Worm (Caenorhabditis elegans) whole organism, mixed stage, embryonic: ENCODE measurements around the gene C24A3.2.

Source experiments
- M03D4.4 ChIP-seq: sonication (generic microtip); optimal IDR thresholded peaks from 2 replicates; lab custom pipeline; 2017; ENCODE audit warnings: mild to moderate bottlenecking, missing genetic modification characterization, missing compliant biosample characterization
- bed-3 ChIP-seq: fragments of 200-800 bp; sonication (Bioruptor generic); optimal IDR thresholded peaks from 3 replicates; lab custom pipeline; 2018; ENCODE audit warnings: mild to moderate bottlenecking, missing genetic modification characterization, moderate library complexity, missing compliant biosample characterization
- blmp-1 ChIP-seq: fragments of 150-350 bp; optimal IDR thresholded peaks from 2 replicates; lab custom pipeline; 2014; ENCODE audit warnings: missing biosample characterization, missing genetic modification characterization
- ceh-39 ChIP-seq: fragments of 150-350 bp; optimal IDR thresholded peaks from 2 replicates; lab custom pipeline; 2014; ENCODE audit warnings: missing biosample characterization, missing genetic modification characterization
- ceh-43 ChIP-seq: fragments of 200-800 bp; sonication (Bioruptor generic); optimal IDR thresholded peaks from 2 replicates; lab custom pipeline; 2018; ENCODE audit warnings: mild to moderate bottlenecking, missing genetic modification characterization, moderate library complexity, missing compliant biosample characterization
- ceh-83 ChIP-seq: fragments of 200-800 bp; sonication (Bioruptor generic); optimal IDR thresholded peaks from 2 replicates; lab custom pipeline; 2018; ENCODE audit warnings: mild to moderate bottlenecking, missing genetic modification characterization, missing compliant biosample characterization
- ces-1 ChIP-seq: fragments of 150-350 bp; optimal IDR thresholded peaks from 2 replicates; lab custom pipeline; 2014; ENCODE audit warnings: missing biosample characterization, missing genetic modification reagents, missing genetic modification characterization
- cnd-1 ChIP-seq: fragments of 200-800 bp; sonication (Bioruptor generic); optimal IDR thresholded peaks from 2 replicates; lab custom pipeline; 2018; ENCODE audit warnings: mild to moderate bottlenecking, missing genetic modification characterization, missing compliant biosample characterization
- elt-1 ChIP-seq: sonication (generic microtip); optimal IDR thresholded peaks from 2 replicates; lab custom pipeline; 2017; ENCODE audit warnings: missing genetic modification characterization, mild to moderate bottlenecking, missing compliant biosample characterization, antibody characterized with exemption, moderate library complexity, borderline replicate concordance; ENCODE audit not compliant: insufficient read depth
- elt-3 ChIP-seq: fragments of 150-350 bp; optimal IDR thresholded peaks from 2 replicates; lab custom pipeline; 2014; ENCODE audit warnings: missing biosample characterization, missing genetic modification characterization
- flh-1 ChIP-seq: fragments of 200-800 bp; sonication (Bioruptor generic); optimal IDR thresholded peaks from 2 replicates; lab custom pipeline; 2018; ENCODE audit warnings: mild to moderate bottlenecking, missing genetic modification characterization, moderate library complexity, missing compliant biosample characterization
- ham-2 ChIP-seq: fragments of 200-800 bp; sonication (Bioruptor generic); optimal IDR thresholded peaks from 2 replicates; lab custom pipeline; 2018; ENCODE audit warnings: mild to moderate bottlenecking, missing genetic modification characterization, missing compliant biosample characterization
- hlh-1 ChIP-seq: fragments of 150-350 bp; optimal IDR thresholded peaks from 2 replicates; lab custom pipeline; 2014; ENCODE audit warnings: missing biosample characterization, missing genetic modification reagents, missing genetic modification characterization
- lin-13 ChIP-seq: fragments of 150-350 bp; optimal IDR thresholded peaks from 2 replicates; lab custom pipeline; 2014; ENCODE audit warnings: missing biosample characterization, missing genetic modification characterization
- lin-32 ChIP-seq: fragments of 200-800 bp; sonication (Bioruptor generic); optimal IDR thresholded peaks from 2 replicates; lab custom pipeline; 2018; ENCODE audit warnings: mild to moderate bottlenecking, missing genetic modification characterization, missing compliant biosample characterization
- lsy-2 ChIP-seq: fragments of 150-350 bp; optimal IDR thresholded peaks from 2 replicates; lab custom pipeline; 2014; ENCODE audit warnings: missing biosample characterization, missing genetic modification characterization
- mab-5 ChIP-seq: fragments of 150-350 bp; optimal IDR thresholded peaks from 2 replicates; lab custom pipeline; 2014; ENCODE audit warnings: missing biosample characterization, missing genetic modification characterization
- mls-2 ChIP-seq: sonication (generic microtip); optimal IDR thresholded peaks from 2 replicates; lab custom pipeline; 2016; ENCODE audit warnings: mild to moderate bottlenecking, missing genetic modification characterization, moderate library complexity, missing compliant biosample characterization
- nhr-12 ChIP-seq: fragments of 150-350 bp; optimal IDR thresholded peaks from 2 replicates; lab custom pipeline; 2014; ENCODE audit warnings: missing biosample characterization, missing genetic modification characterization
- nhr-2 ChIP-seq: fragments of 150-350 bp; optimal IDR thresholded peaks from 2 replicates; lab custom pipeline; 2014; ENCODE audit warnings: missing biosample characterization, missing genetic modification characterization
- nhr-237 ChIP-seq: fragments of 150-350 bp; optimal IDR thresholded peaks from 2 replicates; lab custom pipeline; 2014; ENCODE audit warnings: missing biosample characterization, missing genetic modification characterization
- nhr-28 ChIP-seq: fragments of 150-350 bp; optimal IDR thresholded peaks from 2 replicates; lab custom pipeline; 2014; ENCODE audit warnings: missing biosample characterization, missing genetic modification characterization
- pha-4 ChIP-seq: fragments of 150-350 bp; optimal IDR thresholded peaks from 2 replicates; lab custom pipeline; 2018; ENCODE audit warnings: missing biosample characterization, missing genetic modification reagents, missing genetic modification characterization
- sem-2 ChIP-seq: fragments of 200-800 bp; sonication (Bioruptor generic); optimal IDR thresholded peaks from 2 replicates; lab custom pipeline; 2018; ENCODE audit warnings: mild to moderate bottlenecking, missing genetic modification characterization, missing compliant biosample characterization
- snpc-4 ChIP-seq: fragments of 150-350 bp; optimal IDR thresholded peaks from 2 replicates; lab custom pipeline; 2014; ENCODE audit warnings: missing biosample characterization, missing genetic modification characterization
- sptf-1 ChIP-seq: sonication (generic microtip); optimal IDR thresholded peaks from 2 replicates; lab custom pipeline; 2017; ENCODE audit warnings: mild to moderate bottlenecking, missing genetic modification characterization, moderate library complexity, missing compliant biosample characterization
- tbx-8 ChIP-seq: fragments of 200-800 bp; sonication (Bioruptor generic); optimal IDR thresholded peaks from 2 replicates; lab custom pipeline; 2018; ENCODE audit warnings: mild to moderate bottlenecking, missing genetic modification characterization, moderate library complexity, missing compliant biosample characterization
- unc-120 ChIP-seq: sonication (generic microtip); optimal IDR thresholded peaks from 2 replicates; lab custom pipeline; 2017; ENCODE audit warnings: missing genetic modification characterization, missing compliant biosample characterization; ENCODE audit not compliant: poor library complexity, severe bottlenecking
- unc-39 ChIP-seq: fragments of 150-350 bp; optimal IDR thresholded peaks from 2 replicates; lab custom pipeline; 2014; ENCODE audit warnings: missing biosample characterization, missing genetic modification characterization
- unc-62 ChIP-seq: fragments of 150-350 bp; optimal IDR thresholded peaks from 2 replicates; lab custom pipeline; 2014; ENCODE audit warnings: missing biosample characterization, missing genetic modification reagents, missing genetic modification characterization
- zip-8 ChIP-seq: fragments of 150-350 bp; optimal IDR thresholded peaks from 2 replicates; lab custom pipeline; 2014; ENCODE audit warnings: missing biosample characterization, missing genetic modification characterization
- ztf-11 ChIP-seq: fragments of 150-350 bp; optimal IDR thresholded peaks from 2 replicates; lab custom pipeline; 2014; ENCODE audit warnings: missing biosample characterization, missing genetic modification characterization

C24A3.2 gene

DNA sequence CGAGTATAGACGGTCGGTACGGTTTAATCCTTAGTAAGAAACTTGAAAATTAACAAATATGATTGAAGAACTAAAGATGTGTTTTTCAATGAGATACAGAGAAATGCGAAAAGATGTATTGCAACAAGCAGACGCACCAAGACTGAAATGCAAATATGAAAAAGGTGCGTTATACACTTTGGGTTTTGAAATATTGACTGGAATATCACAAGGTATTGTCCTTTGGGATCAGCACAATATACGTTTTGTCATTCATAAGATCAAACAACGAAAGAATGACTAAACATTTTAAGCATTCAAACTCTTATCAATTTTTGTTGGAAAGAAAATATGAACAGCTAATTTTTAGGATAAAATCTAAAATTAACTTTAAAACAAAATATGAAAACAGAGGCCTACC lies 25.5 kb downstream of the C24A3.2 start, which contains the start of gene T25B6.6:
Gene T25B6.6 (minus strand): TSS at position 101 of the 400 bp plus-strand sequence.
- TF ChIP-seq lin-13 (tag; lab: Kevin White, UChicago) (no peak), bed-3 (no peak), ces-1 (GFP tag; lab: Kevin White, UChicago) (no peak), elt-1 (tag; lab: Kevin White, UChicago) (no peak), unc-120 (tag; lab: Kevin White, UChicago) (no peak), sem-2 (GFP tag; lab: Kevin White, UChicago) (no peak), snpc-4 (tag; lab: Kevin White, UChicago) (no peak), lsy-2 (tag; lab: Kevin White, UChicago) (no peak)
- TF ChIP-seq, all 35 proteins: peak for 0

DNA sequence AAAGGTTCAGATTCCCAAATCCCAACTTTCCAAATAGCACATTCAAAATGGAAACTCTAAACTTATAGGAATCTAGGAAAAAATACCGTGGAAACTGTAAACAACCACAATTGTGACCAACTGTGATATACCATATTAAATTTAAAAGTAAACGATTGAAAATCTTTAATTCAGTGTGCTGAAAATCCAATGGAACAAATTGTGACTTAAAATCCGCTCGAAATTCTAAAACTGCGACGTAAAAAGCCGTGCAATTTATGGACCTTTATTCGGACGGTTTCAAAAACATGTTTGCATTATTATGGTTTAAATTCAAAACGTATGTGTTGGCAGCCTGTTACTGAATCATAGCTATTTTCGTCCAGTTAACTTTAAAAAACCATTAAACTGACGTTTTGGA lies 26.5 kb downstream of the C24A3.2 start:
- TF ChIP-seq hlh-1 (no peak), ceh-39 (no peak), blmp-1 (tag; lab: Kevin White, UChicago) (no peak), ces-1 (GFP tag; lab: Kevin White, UChicago) (no peak), M03D4.4 (tag; lab: Kevin White, UChicago) (no peak), bed-3 (no peak), unc-62 (GFP tag; lab: Kevin White, UChicago) (no peak), sptf-1 (tag; lab: Kevin White, UChicago) (no peak), ztf-11 (tag; lab: Kevin White, UChicago) (no peak), flh-1 (no peak), unc-120 (tag; lab: Kevin White, UChicago) (no peak), lin-32 (no peak), mab-5 (tag; lab: Kevin White, UChicago) (no peak), tbx-8 (no peak), ceh-83 (GFP tag; lab: Kevin White, UChicago) (no peak)

DNA sequence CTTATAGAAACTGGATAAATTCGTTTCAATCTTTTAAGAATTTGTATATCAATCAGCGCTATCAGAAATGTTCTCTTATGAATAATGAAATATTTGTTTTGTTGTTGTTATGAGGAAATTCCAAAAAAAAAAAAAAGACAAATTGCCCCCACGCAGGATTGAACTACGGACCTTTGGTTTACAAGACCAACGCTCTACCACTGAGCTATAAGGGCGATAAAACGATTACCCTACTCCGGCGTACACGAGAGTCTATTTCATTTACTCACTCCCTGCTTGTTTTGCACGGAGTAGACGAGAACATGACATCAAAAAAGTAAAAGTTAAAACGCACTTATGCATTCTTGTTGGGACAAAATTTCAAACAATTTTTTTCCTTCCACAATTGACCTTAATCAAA lies 27.0 kb downstream of the C24A3.2 start:
- TF ChIP-seq ceh-83 (GFP tag; lab: Kevin White, UChicago) = peak; percentile 8
- no peak for TF ChIP-seq sem-2 (GFP tag; lab: Kevin White, UChicago)
- no peak for TF ChIP-seq tbx-8
- no peak for TF ChIP-seq unc-62 (GFP tag; lab: Kevin White, UChicago)
- TF ChIP-seq ceh-43 (GFP tag; lab: Kevin White, UChicago) = no peak

ce11 chrX:9025484-9025883 lies 28.2 kb downstream of the C24A3.2 start:
- no peak for TF ChIP-seq ces-1 (GFP tag; lab: Kevin White, UChicago)
- no peak for TF ChIP-seq flh-1
- TF ChIP-seq sptf-1 (tag; lab: Kevin White, UChicago) = no peak
- TF ChIP-seq nhr-12 (tag; lab: Kevin White, UChicago) = no peak
- no peak for TF ChIP-seq nhr-28 (tag; lab: Kevin White, UChicago)
- no peak for TF ChIP-seq cnd-1 (tag; lab: Kevin White, UChicago)
- TF ChIP-seq snpc-4 (tag; lab: Kevin White, UChicago) = no peak
- no peak for TF ChIP-seq zip-8 (tag; lab: Kevin White, UChicago)
- no peak for TF ChIP-seq ham-2 (GFP tag; lab: Kevin White, UChicago)
- TF ChIP-seq unc-120 (tag; lab: Kevin White, UChicago) = no peak
- TF ChIP-seq elt-3 (tag; lab: Kevin White, UChicago) = no peak
- TF ChIP-seq lin-13 (tag; lab: Kevin White, UChicago) = no peak
- TF ChIP-seq nhr-2 (tag; lab: Kevin White, UChicago) = no peak
- TF ChIP-seq bed-3 = no peak
- TF ChIP-seq lin-32 = no peak
- TF ChIP-seq ztf-11 (tag; lab: Kevin White, UChicago) = no peak
- no peak for TF ChIP-seq nhr-237 (tag; lab: Kevin White, UChicago)
- no peak for TF ChIP-seq ceh-43 (GFP tag; lab: Kevin White, UChicago)

ce11 chrX:9027304-9027703 lies 30.0 kb downstream of the C24A3.2 start, which contains the start of gene T25B6.3:
T25B6.3 (plus strand) TSS chrX:9027604.
- TF ChIP-seq sptf-1 (tag; lab: Kevin White, UChicago) (no peak), lsy-2 (tag; lab: Kevin White, UChicago) (no peak), lin-32 (no peak), flh-1 (no peak), zip-8 (tag; lab: Kevin White, UChicago) (no peak), pha-4 (tag; lab: Kevin White, UChicago) (no peak), ham-2 (GFP tag; lab: Kevin White, UChicago) (no peak), elt-1 (tag; lab: Kevin White, UChicago) (no peak), nhr-12 (tag; lab: Kevin White, UChicago) (no peak), mls-2 (tag; lab: Kevin White, UChicago) (no peak), unc-39 (tag; lab: Kevin White, UChicago) (no peak), nhr-237 (tag; lab: Kevin White, UChicago) (no peak), ces-1 (GFP tag; lab: Kevin White, UChicago) (no peak), snpc-4 (tag; lab: Kevin White, UChicago) (no peak), nhr-28 (tag; lab: Kevin White, UChicago) (no peak), hlh-1 (no peak), mab-5 (tag; lab: Kevin White, UChicago) (no peak)
